Worm (Caenorhabditis elegans): ENCODE measurements around the gene cdk-11.1.
A peak's percentile ranks its signal among the peaks of the same experiment; 100 is the strongest.

The cdk-11.1 gene

DNA sequence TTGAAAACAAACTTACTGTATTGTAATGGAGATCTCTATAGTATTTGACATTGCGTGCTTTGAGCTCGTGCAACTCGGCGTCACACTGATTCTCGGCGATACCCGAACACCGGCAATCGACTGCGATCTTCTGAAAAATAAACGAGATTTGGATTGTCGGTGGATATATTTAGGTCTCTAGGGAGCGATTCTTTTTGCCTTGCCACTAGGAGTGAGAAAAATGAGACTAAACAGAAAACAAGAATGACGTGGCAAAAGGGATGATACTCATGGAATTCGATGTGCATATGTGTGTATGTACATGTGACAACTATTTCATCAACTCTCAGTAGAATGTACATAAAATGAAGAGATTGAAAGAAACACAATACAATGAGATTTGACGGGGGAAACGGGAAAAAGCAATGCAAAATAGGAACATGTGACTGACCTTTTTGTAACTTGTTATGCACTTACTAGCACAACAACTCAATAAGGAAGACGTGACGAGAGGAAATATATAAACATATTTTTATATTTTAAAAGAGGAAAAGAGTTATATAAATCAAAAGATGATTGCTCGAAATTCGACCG, 15.7 kb downstream of the cdk-11.1 start:
- peak in 1 of 2 experiments; percentile 27 for TF ChIP-seq mdl-1 (tag; optimal IDR thresholded peaks at IDR 0.05)
- no peak for TF ChIP-seq pqm-1 (tag; optimal IDR thresholded peaks at IDR 0.05)
- TF ChIP-seq pha-4 (GFP tag; IDR thresholded peaks at IDR 0.05), result no peak
- no peak for TF ChIP-seq pha-4 (tag; optimal IDR thresholded peaks at IDR 0.05)
- peak; percentile 25 for TF ChIP-seq rbr-2 (tag; optimal IDR thresholded peaks at IDR 0.05)
- TF ChIP-seq mdt-29 (GFP tag; IDR thresholded peaks at IDR 0.05), result no peak
- TF ChIP-seq nhr-41 (GFP tag; IDR thresholded peaks at IDR 0.05), result no peak
- peak in 1 of 2 experiments; percentile 77 for TF ChIP-seq unc-62 (GFP tag; optimal IDR thresholded peaks at IDR 0.05 in 1 of 2)
- TF ChIP-seq unc-62 (tag; optimal IDR thresholded peaks at IDR 0.05), result no peak
- peak; percentile 30; the same call in 1 of the 2 replicates for TF ChIP-seq dmd-6 (GFP tag; IDR thresholded peaks at IDR 0.05)
- TF ChIP-seq ctbp-1 (GFP tag; IDR thresholded peaks at IDR 0.05), result peak; percentile 21; the same call in 1 of the 2 replicates
- peak; percentile 84 for TF ChIP-seq ces-1 (GFP tag; optimal IDR thresholded peaks at IDR 0.05)
- TF ChIP-seq lsy-2 (tag; optimal IDR thresholded peaks at IDR 0.05), result peak in 1 of 2 experiments; percentile 27
- peak; percentile 77 for TF ChIP-seq fkh-10 (GFP tag; optimal IDR thresholded peaks at IDR 0.05)
- peak; percentile 53 for TF ChIP-seq hlh-30 (tag; optimal IDR thresholded peaks at IDR 0.05; ENCODE audit: insufficient read depth)

DNA sequence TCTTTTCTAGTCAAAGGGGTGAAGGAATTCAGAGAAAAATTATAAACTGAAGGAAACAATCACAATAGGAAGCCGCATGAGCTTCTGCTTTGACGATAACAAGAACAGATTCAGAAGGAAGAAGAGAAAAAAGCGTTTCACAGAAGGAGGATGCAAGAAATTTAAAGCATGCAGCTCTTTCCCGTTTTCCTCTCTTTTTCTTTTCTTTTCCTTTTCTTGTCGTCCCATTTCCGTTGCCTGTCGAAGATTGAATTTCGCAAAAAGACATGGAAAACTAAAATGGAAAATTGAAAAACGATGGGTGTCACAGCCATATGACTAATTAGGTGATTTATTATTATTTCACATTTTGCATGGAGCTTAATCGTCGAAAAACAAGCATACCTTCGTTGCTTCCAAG, 17.1 kb downstream of the cdk-11.1 start:
- no peak for TF ChIP-seq nhr-28 (tag; optimal IDR thresholded peaks at IDR 0.05)
- no peak for TF ChIP-seq aly-2 (tag; optimal IDR thresholded peaks at IDR 0.05)
- no peak for TF ChIP-seq lin-29 (GFP tag; IDR thresholded peaks at IDR 0.05)
- TF ChIP-seq F37D6.2 (tag; optimal IDR thresholded peaks at IDR 0.05), result peak; percentile 5
- TF ChIP-seq unc-62 (GFP tag; optimal IDR thresholded peaks at IDR 0.05 in 1 of 2), result peak in 1 of 2 experiments; percentile 87
- TF ChIP-seq unc-62 (tag; optimal IDR thresholded peaks at IDR 0.05), result no peak
- TF ChIP-seq skn-1 (tag; optimal IDR thresholded peaks at IDR 0.05), result no peak
- TF ChIP-seq ceh-44 (GFP tag; IDR thresholded peaks at IDR 0.05), result no peak
- no peak for TF ChIP-seq nhr-111 (GFP tag; optimal IDR thresholded peaks at IDR 0.05)
- no peak for TF ChIP-seq F10B5.3 (tag; optimal IDR thresholded peaks at IDR 0.05)
- no peak for TF ChIP-seq lim-7 (GFP tag; IDR thresholded peaks at IDR 0.05)
- TF ChIP-seq spr-3 (GFP tag; optimal IDR thresholded peaks at IDR 0.05), result no peak
- TF ChIP-seq ctbp-1 (GFP tag; IDR thresholded peaks at IDR 0.05), result 0 out of 2 replicates have a peak, but pooled peaks have one; percentile 48
- no peak for TF ChIP-seq saeg-2 (GFP tag; IDR thresholded peaks at IDR 0.05)
- no peak for TF ChIP-seq nhr-41 (GFP tag; IDR thresholded peaks at IDR 0.05)
- TF ChIP-seq aha-1 (tag), result peak; percentile 86
- no peak for TF ChIP-seq daf-12 (tag; optimal IDR thresholded peaks at IDR 0.05)
- TF ChIP-seq D1046.2 (GFP tag; IDR thresholded peaks at IDR 0.05), result no peak
- TF ChIP-seq lsy-2 (tag; optimal IDR thresholded peaks at IDR 0.05), result no peak
- peak; percentile 82 for TF ChIP-seq fkh-10 (GFP tag; optimal IDR thresholded peaks at IDR 0.05)
- TF ChIP-seq madf-5 (GFP tag; IDR thresholded peaks at IDR 0.05), result no peak
- TF ChIP-seq R02D3.7 (tag; optimal IDR thresholded peaks at IDR 0.05), result no peak
- no peak for TF ChIP-seq snpc-1.2 (GFP tag; IDR thresholded peaks at IDR 0.05)
- TF ChIP-seq ZK337.2 (GFP tag; IDR thresholded peaks at IDR 0.05), result no peak
- no peak for TF ChIP-seq ceh-62 (tag; optimal IDR thresholded peaks at IDR 0.05)
- TF ChIP-seq mxl-3 (GFP tag; optimal IDR thresholded peaks at IDR 0.05), result no peak
- TF ChIP-seq zfp-3 (GFP tag; conservative IDR thresholded peaks at IDR 0.05), result no peak
- no peak for TF ChIP-seq pqm-1 (tag; optimal IDR thresholded peaks at IDR 0.05)
- no peak for TF ChIP-seq F49E8.2 (tag; optimal IDR thresholded peaks at IDR 0.05; ENCODE audit: borderline replicate concordance)
- TF ChIP-seq ztf-7 (tag; optimal IDR thresholded peaks at IDR 0.05), result no peak
- TF ChIP-seq unc-39 (tag; optimal IDR thresholded peaks at IDR 0.05), result no peak
- TF ChIP-seq ceh-28 (tag; optimal IDR thresholded peaks at IDR 0.05), result no peak
- no peak for TF ChIP-seq daf-19 (GFP tag; conservative IDR thresholded peaks at IDR 0.05)
- TF ChIP-seq set-16 (GFP tag; IDR thresholded peaks at IDR 0.05), result no peak; the same call in 1 of the 2 replicates
- TF ChIP-seq ces-1 (GFP tag; optimal IDR thresholded peaks at IDR 0.05), result peak; percentile 42
- no peak for TF ChIP-seq nhr-237 (tag; optimal IDR thresholded peaks at IDR 0.05)
- TF ChIP-seq F44E2.7 (GFP tag; IDR thresholded peaks at IDR 0.05), result no peak
- no peak for TF ChIP-seq Y5F2A.4 (GFP tag; optimal IDR thresholded peaks at IDR 0.05)
- no peak for TF ChIP-seq F26F4.8 (GFP tag; conservative IDR thresholded peaks at IDR 0.05)
- TF ChIP-seq nhr-25 (tag; optimal IDR thresholded peaks at IDR 0.05; ENCODE audit: borderline replicate concordance, insufficient read depth), result no peak
- no peak for TF ChIP-seq php-3 (GFP tag; IDR thresholded peaks at IDR 0.05)
- TF ChIP-seq dpl-1 (GFP tag; optimal IDR thresholded peaks at IDR 0.05), result no peak
